Worm (Caenorhabditis elegans) whole organism, midembryonic: ENCODE data around the gene rps-23.

Experiments
- T22C8.4 ChIP-seq: fragments of 200-800 bp; sonication (Bioruptor generic); IDR thresholded peaks from 2 replicates; pipeline ENCODE4 v1.3.6; 2022; ENCODE audit warnings: missing genetic modification characterization, missing compliant biosample characterization
- cog-1 ChIP-seq: sonication (generic microtip); optimal IDR thresholded peaks from 2 replicates; lab custom pipeline; 2016; ENCODE audit warnings: missing genetic modification characterization, missing compliant biosample characterization
- flt-1 ChIP-seq: fragments of 200-800 bp; sonication (Bioruptor generic); IDR thresholded peaks from 2 replicates; pipeline ENCODE4 v1.3.6; 2022; ENCODE audit warnings: missing genetic modification characterization, missing compliant biosample characterization
- klf-2 ChIP-seq: fragments of 200-800 bp; sonication (Bioruptor generic); conservative IDR thresholded peaks from 2 replicates; pipeline ENCODE4 v1.3.6; 2022; ENCODE audit warnings: missing genetic modification reagents, missing genetic modification characterization, missing compliant biosample characterization
- med-1 ChIP-seq: sonication (generic microtip); optimal IDR thresholded peaks from 2 replicates; lab custom pipeline; 2017; ENCODE audit warnings: missing genetic modification characterization, mild to moderate bottlenecking, missing compliant biosample characterization, antibody characterized with exemption, missing genetic modification reagents; ENCODE audit not compliant: insufficient read depth
- ref-1 ChIP-seq: fragments of 200-800 bp; sonication (Bioruptor generic); conservative IDR thresholded peaks from 2 replicates; pipeline ENCODE4 v1.3.6; 2022; ENCODE audit warnings: missing genetic modification reagents, missing genetic modification characterization, missing compliant biosample characterization
- tab-1 ChIP-seq: fragments of 200-800 bp; sonication (Bioruptor generic); IDR thresholded peaks from 2 replicates; pipeline ENCODE4 v1.3.6; 2022; ENCODE audit warnings: missing genetic modification characterization, missing compliant biosample characterization
- ztf-23 ChIP-seq: fragments of 200-800 bp; sonication (Bioruptor generic); IDR thresholded peaks from 2 replicates; pipeline ENCODE4 v1.3.6; 2022; ENCODE audit warnings: missing genetic modification reagents, missing genetic modification characterization, missing compliant biosample characterization
- ztf-29 ChIP-seq: fragments of 200-800 bp; sonication (Bioruptor generic); IDR thresholded peaks from 2 replicates; pipeline ENCODE4 v1.3.6; 2022; ENCODE audit warnings: missing genetic modification reagents, missing genetic modification characterization, missing compliant biosample characterization

rps-23 gene

ce11 chrIV:12340885-12341284 lies 50.0 kb downstream of the rps-23 start:
- TF ChIP-seq ztf-29 (GFP tag; lab: Robert Waterston, UW) (no peak), klf-2 (no peak), flt-1 (no peak), ztf-23 (no peak), T22C8.4 (GFP tag; lab: Robert Waterston, UW) (no peak), med-1 (GFP tag; lab: Kevin White, UChicago) (no peak), cog-1 (tag; lab: Kevin White, UChicago) (no peak), tab-1 (GFP tag; lab: Robert Waterston, UW) (no peak), ref-1 (no peak)
